Fruit fly (Drosophila melanogaster): Measurements from ENCODE around the gene CG11668.

DNA sequence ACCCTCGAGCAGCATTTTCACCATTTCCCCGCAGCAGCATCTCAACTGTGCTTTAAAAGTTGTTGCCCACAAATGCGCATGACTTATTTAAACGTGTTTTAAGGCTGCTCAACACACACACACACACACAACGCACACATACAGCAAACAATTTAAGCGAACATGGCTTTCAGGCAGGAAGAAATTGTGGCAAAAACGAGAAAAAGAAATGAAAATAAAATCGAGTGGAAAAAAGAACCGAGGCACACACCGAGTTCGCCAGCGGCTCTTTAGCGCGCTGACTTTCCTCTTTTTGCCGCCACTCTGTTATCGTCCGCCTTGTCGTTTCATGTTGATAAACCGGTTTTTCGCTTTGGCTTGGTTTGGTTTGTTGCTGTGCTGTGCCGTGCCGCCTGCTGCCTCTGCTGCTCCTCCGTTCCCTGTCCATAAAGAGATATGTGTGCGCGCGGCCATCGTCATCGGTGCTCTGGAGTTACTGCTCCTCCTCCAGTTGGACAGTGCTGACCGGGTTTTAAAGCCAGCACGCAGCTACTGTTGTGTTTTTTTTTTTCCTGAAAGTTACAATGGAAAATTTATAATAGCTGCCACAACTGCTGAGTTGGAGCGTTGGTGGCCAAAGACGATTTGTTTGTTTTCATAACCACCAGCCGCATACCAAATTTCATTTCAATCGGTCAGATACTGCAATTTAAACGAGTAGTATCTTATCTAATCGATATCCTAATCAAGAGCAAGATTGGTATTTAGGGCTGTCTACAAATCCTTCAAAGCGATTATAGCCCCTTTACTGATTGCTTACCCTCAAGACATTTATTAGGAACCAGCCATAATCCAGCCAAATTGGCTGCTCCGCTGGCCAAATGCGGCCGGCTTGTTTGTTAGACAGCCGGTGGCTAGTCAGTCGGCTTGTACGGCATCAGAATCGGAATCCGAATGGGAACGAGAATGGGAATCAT, 22.1 kb upstream of the CG11668 start:
- TF ChIP-seq CG32121 (GFP tag; IDR thresholded peaks at IDR 0.05) (peak; percentile 38; the same call in 1 of the 2 replicates), CG13204 (GFP tag; optimal IDR thresholded peaks at IDR 0.05) (peak; percentile 94), CG15710 (tag; optimal IDR thresholded peaks at IDR 0.05) (no peak)
